Worm (Caenorhabditis elegans): ENCODE results near the gene his-48.

his-48 gene

DNA sequence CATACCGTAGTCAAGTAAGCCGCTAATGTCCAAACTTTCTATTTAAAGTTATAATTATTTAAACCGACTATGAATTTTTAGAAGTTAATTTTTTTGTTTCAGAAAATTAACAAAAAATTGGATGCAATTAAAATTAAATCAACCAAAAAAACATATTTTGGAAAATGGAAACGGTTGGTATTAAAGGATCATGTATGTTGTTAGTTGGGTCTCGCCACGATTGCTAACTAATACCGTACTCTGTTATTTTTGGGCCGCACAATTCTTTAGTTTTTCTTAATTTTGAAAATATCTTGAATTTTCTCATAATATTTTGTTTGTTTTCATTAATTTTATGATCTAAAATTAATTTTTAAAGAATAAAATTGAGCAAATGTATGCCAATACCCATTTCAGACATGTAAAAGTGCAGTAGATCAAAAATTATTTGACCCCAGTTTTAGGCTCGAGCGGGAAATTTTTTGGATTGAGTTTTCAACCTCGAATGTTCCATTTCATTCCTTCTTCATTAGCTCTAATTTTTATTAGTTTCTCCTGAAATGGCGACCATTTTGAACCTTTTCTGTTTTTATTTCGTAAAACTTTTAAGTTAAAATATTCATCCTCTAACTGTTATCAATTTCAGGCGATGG lies 47.9 kb downstream of the his-48 start, which contains the start of gene cbd-1:
Gene cbd-1, plus strand, starts transcription at position 626 of the 632 bp plus-strand sequence.
- TF ChIP-seq ceh-45 (GFP tag; IDR thresholded peaks at IDR 0.05) (no peak), F13H6.1 (tag; optimal IDR thresholded peaks at IDR 0.05) (no peak), fkh-10 (GFP tag; optimal IDR thresholded peaks at IDR 0.05) (no peak), lim-6 (tag; optimal IDR thresholded peaks at IDR 0.05) (no peak), pha-2 (tag; optimal IDR thresholded peaks at IDR 0.05) (no peak), pag-3 (tag; optimal IDR thresholded peaks at IDR 0.05; ENCODE audit: borderline replicate concordance) (no peak), rnt-1 (tag; optimal IDR thresholded peaks at IDR 0.05) (no peak), ama-1 (optimal IDR thresholded peaks at IDR 0.05) (no peak), C08G9.2 (tag; optimal IDR thresholded peaks at IDR 0.05) (no peak), K09A11.1 (tag; optimal IDR thresholded peaks at IDR 0.05; ENCODE audit: insufficient read depth) (no peak), zip-5 (tag; optimal IDR thresholded peaks at IDR 0.05) (no peak), nhr-232 (tag; optimal IDR thresholded peaks at IDR 0.05) (no peak), sox-2 (GFP tag; IDR thresholded peaks at IDR 0.05) (no peak), sox-4 (tag; optimal IDR thresholded peaks at IDR 0.05) (no peak), nhr-11 (tag; optimal IDR thresholded peaks at IDR 0.05) (no peak), ceh-24 (tag; optimal IDR thresholded peaks at IDR 0.05) (no peak), ceh-9 (tag; optimal IDR thresholded peaks at IDR 0.05) (no peak), ceh-18 (tag; optimal IDR thresholded peaks at IDR 0.05) (no peak), ceh-31 (tag; optimal IDR thresholded peaks at IDR 0.05) (no peak)
